Fruit fly (Drosophila melanogaster) S2 (cell line): ENCODE data around the gene TwdlY.
A peak's percentile ranks its signal among the peaks of the same experiment; 100 is the strongest.

ENCODE experiments used
- CG8478 ChIP-seq: fragments of >200 bp; optimal IDR thresholded peaks from 2 replicates; lab custom pipeline; 2018
- CTCF ChIP-seq, 2 experiments: fragments of >200 bp; optimal IDR thresholded peaks; 2 replicates each; lab custom pipeline; 2018

The TwdlY gene

DNA sequence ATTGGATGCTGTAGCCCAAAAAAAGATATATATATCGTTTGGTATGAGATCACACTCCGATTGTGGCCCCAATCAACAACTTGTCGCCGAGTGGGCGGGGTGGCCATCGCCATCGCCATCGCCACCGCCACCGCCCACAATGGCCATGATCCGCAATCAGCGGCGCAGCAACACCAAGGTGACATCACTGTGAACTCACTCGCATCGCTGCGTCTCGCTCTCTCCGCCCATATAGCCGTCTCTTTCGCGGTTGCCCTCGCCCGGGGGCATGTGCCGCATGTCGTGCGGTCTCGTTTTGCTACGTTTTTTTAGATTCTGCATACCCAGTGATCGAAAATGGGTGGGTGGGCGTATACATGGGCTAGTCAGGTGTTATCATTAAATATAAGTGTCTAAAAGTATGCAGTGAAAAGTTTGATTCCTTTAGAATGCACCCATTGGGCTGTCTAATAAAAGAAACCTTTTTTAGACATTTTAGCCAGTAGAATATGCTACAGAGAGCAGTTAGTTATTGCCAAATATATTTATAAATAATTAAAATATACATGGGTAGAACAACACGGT, 32.2 kb downstream of the TwdlY start:
- TF ChIP-seq CG8478 (lab: Kevin White, UChicago) (no peak), CTCF (optimal IDR thresholded peaks at IDR 0.05; lab: Kevin White, UChicago) (no peak)

DNA sequence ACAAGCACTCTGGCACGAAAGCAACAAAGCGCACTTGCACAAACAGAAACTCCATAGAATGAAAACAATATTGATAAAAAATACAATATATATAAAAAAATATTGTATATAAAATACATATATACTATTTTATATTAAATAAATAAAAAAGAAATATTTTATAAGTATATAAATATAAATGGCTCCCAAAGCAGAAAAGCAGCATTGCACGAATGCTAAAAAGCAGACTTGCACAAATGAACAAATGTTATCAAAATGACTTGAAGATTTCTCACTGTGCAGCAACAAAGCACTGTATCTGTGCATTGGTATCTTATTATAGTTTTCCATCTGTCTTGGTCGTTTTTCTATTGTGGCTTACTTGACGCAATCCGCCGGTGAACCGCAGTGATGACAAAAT, 34.0 kb downstream of the TwdlY start:
- no peak for TF ChIP-seq CTCF (optimal IDR thresholded peaks at IDR 0.05; lab: Kevin White, UChicago)
- no peak for TF ChIP-seq CG8478 (lab: Kevin White, UChicago)

DNA sequence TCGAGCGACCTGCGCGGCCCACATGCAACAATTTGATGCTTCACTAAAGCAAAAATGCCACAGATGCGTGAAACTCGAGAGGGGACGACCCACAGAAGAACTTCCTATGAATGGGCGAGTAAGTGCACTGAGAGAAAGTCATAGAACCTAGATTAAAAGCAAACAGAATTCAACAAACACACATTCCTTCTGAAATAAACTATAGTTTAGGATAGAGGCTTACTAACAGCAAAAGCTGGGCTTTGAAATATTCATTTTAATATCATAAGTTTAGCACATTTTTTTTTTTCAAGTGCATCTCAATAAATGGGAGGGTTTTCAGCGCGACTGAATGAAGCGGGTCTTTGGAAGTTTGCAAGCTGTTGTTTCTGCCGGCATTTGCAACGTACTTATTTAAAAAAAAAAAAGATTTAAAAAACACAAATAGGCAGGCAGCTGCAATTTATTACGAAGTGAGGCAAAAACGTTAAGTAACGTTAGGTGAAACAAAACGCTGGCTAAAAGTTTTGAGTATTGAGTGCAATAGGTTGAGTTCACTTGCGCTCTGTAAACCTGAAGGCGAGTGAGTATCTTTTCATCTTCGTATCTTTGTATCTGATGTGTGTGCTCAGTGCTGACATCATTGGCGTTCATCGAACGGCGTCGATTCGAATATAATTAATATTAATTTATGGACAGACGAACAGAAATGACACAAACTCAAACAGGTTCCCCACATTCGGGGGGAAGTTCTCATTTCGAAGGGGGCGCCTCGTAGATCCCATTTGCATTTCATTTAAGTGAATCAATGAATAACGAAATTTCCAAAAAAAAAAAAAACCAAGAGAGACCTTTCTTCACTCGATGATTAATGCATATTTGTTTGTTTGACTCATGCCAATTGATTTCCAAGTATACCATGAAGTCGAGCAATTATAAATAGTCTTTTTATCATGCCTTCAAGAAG, 38.4 kb downstream of the TwdlY start:
- TF ChIP-seq CTCF (optimal IDR thresholded peaks at IDR 0.05; lab: Kevin White, UChicago) (no peak), CG8478 (lab: Kevin White, UChicago) (no peak)

DNA sequence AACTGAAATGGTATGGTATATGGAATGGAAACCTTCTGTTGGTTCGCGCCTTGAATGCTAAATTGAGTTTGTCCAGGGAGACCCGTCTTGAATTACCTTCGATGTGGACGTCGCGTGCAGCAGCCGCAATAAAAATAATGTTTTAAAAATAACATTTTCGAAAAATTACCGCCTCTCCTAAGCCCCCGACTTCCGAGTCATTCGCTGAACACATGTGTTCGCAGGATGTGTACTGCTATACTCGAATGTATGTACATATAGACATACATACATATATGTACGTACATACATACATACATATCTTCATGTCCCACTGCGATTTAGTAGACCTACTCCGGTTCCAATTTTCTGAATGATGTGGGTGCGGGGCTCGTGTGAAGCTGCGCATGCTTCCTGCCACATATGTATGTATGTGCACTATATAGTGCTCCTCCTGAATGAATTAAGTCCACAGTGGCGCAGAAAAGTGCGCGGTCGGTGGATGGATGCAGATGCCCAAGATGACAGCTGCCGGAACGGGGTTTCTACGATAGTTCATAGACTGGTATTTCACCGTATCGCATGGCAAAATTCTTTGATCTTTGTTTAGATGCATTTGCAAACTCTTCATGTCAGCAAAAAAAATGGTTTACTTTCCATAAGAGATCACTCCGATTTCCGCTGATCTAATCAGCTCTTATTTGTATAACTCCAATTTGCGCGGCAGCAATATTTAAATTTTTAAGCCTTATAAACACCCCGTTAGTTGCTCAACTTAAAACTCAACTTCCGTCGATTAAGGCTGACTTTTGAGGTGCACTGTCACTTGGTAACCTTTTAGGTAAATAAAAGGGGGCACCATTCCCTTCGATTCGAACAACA, 39.7 kb downstream of the TwdlY start:
- TF ChIP-seq CG8478 (lab: Kevin White, UChicago) = no peak
- TF ChIP-seq CTCF (optimal IDR thresholded peaks at IDR 0.05; lab: Kevin White, UChicago) = no peak

DNA sequence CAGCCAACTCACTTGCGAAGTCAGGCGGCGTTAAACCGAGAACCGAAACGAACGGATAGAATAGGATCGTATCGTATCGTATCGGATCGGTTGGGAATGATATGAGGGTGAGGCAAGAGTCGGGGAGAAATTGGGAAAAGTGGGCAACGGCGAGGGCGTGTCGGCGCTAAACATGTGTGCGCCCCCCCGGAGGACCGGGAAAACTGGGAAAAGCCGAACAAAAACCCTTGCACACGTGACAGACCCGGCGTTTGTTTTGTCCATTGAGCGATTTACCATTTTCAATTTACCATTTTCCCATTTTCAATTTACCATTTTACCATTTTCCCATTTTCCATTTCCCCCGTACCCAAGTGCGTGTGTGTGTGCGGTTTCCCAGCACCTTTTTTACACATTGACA, 40.3 kb downstream of the TwdlY start:
- TF ChIP-seq CTCF (optimal IDR thresholded peaks at IDR 0.05; lab: Kevin White, UChicago) (no peak), CG8478 (lab: Kevin White, UChicago) (no peak)

DNA sequence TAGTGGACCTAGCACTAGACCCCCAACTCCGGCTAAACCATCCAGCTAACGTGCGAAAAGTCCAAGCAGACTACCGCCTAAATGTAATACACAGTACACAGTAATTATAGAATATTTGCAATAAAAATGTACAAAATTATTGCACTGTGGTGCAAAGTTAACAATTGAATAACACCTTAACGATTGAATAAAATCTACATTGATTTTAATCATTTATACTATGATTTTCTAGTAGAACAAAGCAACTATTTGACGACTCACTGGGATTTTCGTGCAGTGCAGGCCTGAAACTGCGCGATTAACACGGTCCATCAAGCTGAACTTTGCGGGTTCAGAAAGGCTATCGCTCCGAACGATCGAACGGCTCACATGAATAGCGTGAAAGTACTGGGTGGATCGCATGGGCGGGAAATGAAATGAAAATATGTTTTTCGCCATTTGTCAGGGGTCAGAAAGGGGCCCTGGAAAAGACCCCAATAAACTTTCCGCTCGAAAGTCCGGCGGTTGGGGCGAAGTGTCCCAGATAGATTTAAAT, 43.5 kb downstream of the TwdlY start:
- TF ChIP-seq CG8478 (lab: Kevin White, UChicago) (no peak), CTCF (optimal IDR thresholded peaks at IDR 0.05; lab: Kevin White, UChicago) (no peak)

DNA sequence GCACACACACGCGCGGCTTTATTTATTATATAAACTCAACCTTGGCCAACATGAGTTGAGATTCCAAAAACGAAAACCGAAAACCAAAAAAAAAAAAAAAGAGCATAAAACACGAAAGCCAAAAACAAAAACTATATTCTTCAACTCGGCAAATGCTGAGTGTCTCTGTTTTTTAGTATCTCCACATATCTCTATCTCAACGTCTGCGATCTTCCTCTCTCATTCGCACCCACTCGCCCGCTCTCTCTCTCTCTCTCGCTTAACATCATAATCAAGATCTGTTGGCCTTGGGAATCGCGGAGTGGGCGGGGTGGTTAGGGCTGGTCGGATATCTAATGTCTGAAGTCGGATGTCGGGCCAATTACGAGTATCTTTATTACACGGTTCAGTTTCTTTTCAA, 45.5 kb downstream of the TwdlY start:
- no peak for TF ChIP-seq CG8478 (lab: Kevin White, UChicago)
- no peak for TF ChIP-seq CTCF (optimal IDR thresholded peaks at IDR 0.05; lab: Kevin White, UChicago)

DNA sequence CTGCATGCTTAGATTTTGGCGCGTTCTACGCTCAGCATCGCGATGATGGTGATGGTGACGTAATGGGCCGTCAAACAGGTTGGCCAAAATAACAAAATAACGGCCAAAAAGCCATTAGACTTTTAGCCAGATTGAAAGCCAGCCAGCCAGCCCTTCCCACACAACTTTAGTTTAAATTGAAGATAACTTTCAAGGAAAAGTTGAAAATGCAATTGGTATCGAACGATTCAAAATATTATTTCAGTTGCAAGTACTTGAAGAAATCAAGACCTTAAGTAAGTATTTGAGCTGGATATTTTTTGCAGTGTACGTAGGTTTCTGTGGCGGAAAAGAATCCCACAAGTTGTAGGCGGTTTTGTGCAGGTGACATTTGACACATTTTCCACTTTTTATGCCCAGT, 46.3 kb downstream of the TwdlY start:
- TF ChIP-seq CG8478 (lab: Kevin White, UChicago) (no peak), CTCF (optimal IDR thresholded peaks at IDR 0.05; lab: Kevin White, UChicago) (no peak)

DNA sequence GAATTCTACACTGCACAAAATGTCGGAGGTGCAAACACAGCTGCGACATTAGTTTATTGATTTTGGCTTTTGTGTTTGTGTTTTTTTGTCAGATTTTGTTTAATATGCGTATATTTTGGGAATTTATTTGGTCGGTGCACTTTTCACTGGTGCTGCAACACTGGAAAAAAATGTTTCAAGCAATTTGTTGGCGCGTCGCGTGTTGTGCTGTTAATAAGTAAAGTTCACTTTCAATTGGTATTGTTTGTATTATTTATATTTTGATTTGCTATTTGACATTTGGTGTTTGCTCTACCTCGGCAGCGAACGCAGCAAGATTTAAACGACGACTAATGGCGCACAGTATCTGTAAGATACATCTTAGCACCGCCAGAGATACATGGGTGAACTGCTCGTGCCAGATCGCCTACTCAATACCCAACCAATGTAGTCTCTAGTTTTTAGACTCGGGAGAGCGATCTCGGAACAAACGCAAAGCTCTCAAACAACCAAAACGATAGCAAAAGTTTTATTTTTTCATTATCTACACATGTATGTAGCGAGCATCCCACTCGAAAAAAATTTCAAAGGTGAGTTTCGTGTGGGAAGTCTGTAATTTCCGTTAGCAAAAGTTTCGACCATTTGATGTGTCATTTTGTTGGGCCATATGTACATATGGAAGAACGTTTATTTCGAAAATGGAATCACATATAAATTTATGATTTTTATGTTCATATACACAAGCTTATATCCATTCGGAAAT, 47.6 kb downstream of the TwdlY start:
- no peak for TF ChIP-seq CG8478 (lab: Kevin White, UChicago)
- no peak for TF ChIP-seq CTCF (optimal IDR thresholded peaks at IDR 0.05; lab: Kevin White, UChicago)

DNA sequence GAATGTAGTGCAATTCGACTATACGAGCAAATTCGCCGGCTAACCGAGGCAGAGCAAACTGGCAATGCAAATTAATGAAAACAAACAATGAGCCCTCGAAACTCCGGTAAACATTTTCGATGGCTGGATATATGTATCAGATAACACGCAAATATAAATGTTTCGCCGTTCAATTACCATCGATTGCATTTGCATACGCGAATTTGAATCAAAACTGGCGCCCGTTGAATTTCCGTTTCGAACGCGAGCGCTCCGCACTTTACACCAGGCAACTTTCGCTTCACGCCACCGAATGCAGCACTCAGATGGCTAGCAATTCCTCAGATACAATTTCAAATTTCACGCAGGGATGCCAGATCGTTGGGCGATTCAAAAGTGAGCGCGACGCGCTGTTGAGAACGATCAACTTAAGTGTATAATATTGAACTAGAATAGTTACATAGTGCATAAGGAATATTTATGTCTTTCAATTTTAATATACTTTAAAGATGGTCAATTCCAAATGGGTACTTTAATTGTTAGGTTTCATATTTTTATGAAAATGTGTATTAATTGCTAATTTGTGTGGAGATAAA, 48.5 kb downstream of the TwdlY start, which contains the start of gene if:
TSS of gene if (minus strand) at position 294 of the 575 bp plus-strand sequence.
- no peak for TF ChIP-seq CG8478 (lab: Kevin White, UChicago)
- TF ChIP-seq CTCF (optimal IDR thresholded peaks at IDR 0.05; lab: Kevin White, UChicago) = no peak

DNA sequence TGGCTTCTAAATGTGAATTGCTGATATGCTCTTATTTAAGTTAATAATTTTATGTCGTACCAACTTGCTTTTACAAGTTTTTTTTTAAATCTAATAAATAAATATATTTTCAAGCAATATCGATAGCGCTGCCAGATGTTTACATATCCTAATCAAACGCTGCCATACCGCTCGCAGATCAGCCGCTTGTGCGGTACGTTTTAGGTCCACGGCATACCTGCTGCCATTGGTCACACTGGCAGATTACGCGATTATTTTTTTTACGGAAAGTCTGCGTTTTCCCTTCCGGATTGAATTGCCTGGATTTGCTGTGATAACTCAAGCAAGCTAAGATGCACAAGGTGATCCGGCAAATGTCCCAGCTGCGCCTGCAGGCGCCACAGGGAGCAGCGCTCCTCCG, 49.0 kb downstream of the TwdlY start, which contains the start of gene mRpL22:
TSS of gene mRpL22 (plus strand) at position 191 of the 400 bp plus-strand sequence.
- TF ChIP-seq CG8478 (lab: Kevin White, UChicago) (no peak), CTCF (optimal IDR thresholded peaks at IDR 0.05; lab: Kevin White, UChicago) (peak in 1 of 2 experiments; percentile 31)
